Worm (Caenorhabditis elegans): Measurements from ENCODE around the gene ptr-4.

ptr-4 gene

ce11 chrX:6059163-6059782 lies 6.5 kb downstream of the ptr-4 start (continued):
- no peak for TF ChIP-seq Y75B8A.6 (GFP tag; IDR thresholded peaks at IDR 0.05)
- peak in 1 of 2 experiments; percentile 92 for TF ChIP-seq unc-62 (GFP tag; optimal IDR thresholded peaks at IDR 0.05 in 1 of 2)
- no peak for TF ChIP-seq unc-62 (tag; optimal IDR thresholded peaks at IDR 0.05)
- TF ChIP-seq saeg-2 (GFP tag; IDR thresholded peaks at IDR 0.05) = no peak
- peak; percentile 91 for TF ChIP-seq ztf-7 (tag; optimal IDR thresholded peaks at IDR 0.05)
- TF ChIP-seq lsy-2 (tag; optimal IDR thresholded peaks at IDR 0.05) = no peak
- no peak for TF ChIP-seq dpl-1 (GFP tag; optimal IDR thresholded peaks at IDR 0.05)
- TF ChIP-seq pha-4 (GFP tag; IDR thresholded peaks at IDR 0.05) = no peak
- no peak for TF ChIP-seq pha-4 (tag; optimal IDR thresholded peaks at IDR 0.05)
- peak; percentile 94 for TF ChIP-seq aha-1 (tag)
- peak; percentile 49 for TF ChIP-seq nhr-10 (tag; optimal IDR thresholded peaks at IDR 0.05)
- peak; percentile 20 for TF ChIP-seq nhr-102 (tag; optimal IDR thresholded peaks at IDR 0.05)
- no peak for TF ChIP-seq arid-1 (GFP tag; conservative IDR thresholded peaks at IDR 0.05)
- TF ChIP-seq lin-1 (GFP tag; IDR thresholded peaks at IDR 0.05) = no peak
- peak; percentile 77 for TF ChIP-seq nhr-48 (tag; optimal IDR thresholded peaks at IDR 0.05)
- no peak for TF ChIP-seq daf-16 (GFP tag; optimal IDR thresholded peaks at IDR 0.05)
- TF ChIP-seq daf-16 (tag; optimal IDR thresholded peaks at IDR 0.05) = peak; percentile 88
- no peak for TF ChIP-seq Y48G9A.11 (GFP tag; IDR thresholded peaks at IDR 0.05)
- TF ChIP-seq egl-43 (GFP tag; IDR thresholded peaks at IDR 0.05) = no peak

DNA sequence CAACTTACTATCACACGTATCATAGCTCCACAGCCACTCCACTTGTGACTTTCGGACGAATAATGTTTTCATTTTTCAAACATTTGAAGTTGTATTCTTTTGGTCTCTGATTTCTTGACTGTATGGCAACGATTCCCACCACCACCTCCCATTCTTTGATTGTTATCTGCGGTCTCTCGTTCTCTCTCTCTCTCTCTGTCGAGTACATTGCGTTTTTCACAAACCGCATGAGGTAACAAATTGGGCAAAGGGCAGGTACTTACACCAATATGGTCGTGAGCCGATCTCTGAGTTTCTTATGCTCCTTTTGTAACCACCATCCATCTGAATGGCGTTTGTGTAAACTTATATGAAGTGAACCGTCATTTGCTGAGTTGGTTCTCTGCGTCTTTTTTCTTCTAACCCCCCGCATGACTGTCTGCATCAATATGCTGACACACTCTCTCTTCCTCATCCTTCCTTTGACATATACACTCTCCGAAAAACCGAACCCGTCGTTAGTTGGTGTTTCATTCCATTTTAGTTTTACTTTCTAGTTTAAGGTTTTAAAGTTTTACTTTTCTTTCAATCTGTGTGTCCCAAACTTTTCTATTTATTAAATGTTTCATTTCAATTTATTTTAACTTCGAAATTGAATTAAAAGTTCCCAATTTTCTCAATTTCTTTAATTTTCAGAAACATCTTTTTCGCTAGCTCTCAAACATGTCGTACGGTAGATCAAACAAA lies 8.0 kb downstream of the ptr-4 start, which contains the start of gene gln-1:
gln-1 (plus strand) TSS at position 676 of the 726 bp plus-strand sequence.
- no peak for TF ChIP-seq Y105C5A.15 (GFP tag; IDR thresholded peaks at IDR 0.05)
- 0 out of 2 replicates have a peak, but pooled peaks have one; percentile 33 for TF ChIP-seq hmg-1.1 (GFP tag; IDR thresholded peaks at IDR 0.05)
- TF ChIP-seq nhr-10 (tag; optimal IDR thresholded peaks at IDR 0.05) = peak; percentile 66
- peak in 1 of 2 experiments; percentile 89 for TF ChIP-seq unc-62 (GFP tag; optimal IDR thresholded peaks at IDR 0.05 in 1 of 2)
- no peak for TF ChIP-seq unc-62 (tag; optimal IDR thresholded peaks at IDR 0.05)
- no peak for TF ChIP-seq daf-16 (GFP tag; optimal IDR thresholded peaks at IDR 0.05)
- TF ChIP-seq daf-16 (tag; optimal IDR thresholded peaks at IDR 0.05) = peak; percentile 67
- TF ChIP-seq mxl-3 (GFP tag; optimal IDR thresholded peaks at IDR 0.05) = peak; percentile 29
- peak; percentile 17 for TF ChIP-seq nhr-6 (tag; optimal IDR thresholded peaks at IDR 0.05)
- TF ChIP-seq dmd-6 (GFP tag; IDR thresholded peaks at IDR 0.05) = peak; percentile 67
- no peak for TF ChIP-seq nhr-25 (tag; optimal IDR thresholded peaks at IDR 0.05; ENCODE audit: borderline replicate concordance, insufficient read depth)
- no peak for TF ChIP-seq lin-29 (GFP tag; IDR thresholded peaks at IDR 0.05)
- TF ChIP-seq pha-4 (GFP tag; IDR thresholded peaks at IDR 0.05) = no peak
- no peak for TF ChIP-seq pha-4 (tag; optimal IDR thresholded peaks at IDR 0.05)
- TF ChIP-seq pqm-1 (tag; optimal IDR thresholded peaks at IDR 0.05) = peak; percentile 70
- TF ChIP-seq nhr-77 (tag; optimal IDR thresholded peaks at IDR 0.05) = peak; percentile 45
- peak; percentile 59 for TF ChIP-seq hlh-11 (tag; optimal IDR thresholded peaks at IDR 0.05)
- no peak for TF ChIP-seq dpl-1 (GFP tag; optimal IDR thresholded peaks at IDR 0.05)
- TF ChIP-seq dve-1 (tag; optimal IDR thresholded peaks at IDR 0.05; ENCODE audit: insufficient read depth) = peak; percentile 54
- TF ChIP-seq ztf-7 (tag; optimal IDR thresholded peaks at IDR 0.05) = no peak
- TF ChIP-seq arid-1 (GFP tag; conservative IDR thresholded peaks at IDR 0.05) = no peak
- TF ChIP-seq tra-1 (GFP tag; IDR thresholded peaks at IDR 0.05) = no peak
- no peak for TF ChIP-seq egl-27 (tag; optimal IDR thresholded peaks at IDR 0.05)
- no peak for TF ChIP-seq lin-39 (tag; optimal IDR thresholded peaks at IDR 0.05)
- peak; percentile 49 for TF ChIP-seq mep-1 (tag; optimal IDR thresholded peaks at IDR 0.05)
- no peak for TF ChIP-seq F10B5.3 (tag; optimal IDR thresholded peaks at IDR 0.05)
- no peak for TF ChIP-seq nhr-11 (tag; optimal IDR thresholded peaks at IDR 0.05)
- TF ChIP-seq nhr-41 (GFP tag; IDR thresholded peaks at IDR 0.05) = no peak
- no peak for TF ChIP-seq Y48G9A.11 (GFP tag; IDR thresholded peaks at IDR 0.05)
- TF ChIP-seq nhr-48 (tag; optimal IDR thresholded peaks at IDR 0.05) = peak; percentile 45
- TF ChIP-seq mdl-1 (tag; optimal IDR thresholded peaks at IDR 0.05) = peak in 1 of 2 experiments; percentile 50
- TF ChIP-seq nhr-28 (tag; optimal IDR thresholded peaks at IDR 0.05) = peak; percentile 66
- TF ChIP-seq dmd-9 (GFP tag; IDR thresholded peaks at IDR 0.05) = no peak
- TF ChIP-seq hlh-30 (tag; optimal IDR thresholded peaks at IDR 0.05; ENCODE audit: insufficient read depth) = peak; percentile 36
- no peak for TF ChIP-seq zfp-2 (tag; optimal IDR thresholded peaks at IDR 0.05)
